Fruit fly (Drosophila melanogaster): ENCODE results near the gene CG3213.

The CG3213 gene

dm6 chr2L:3548879-3549278 is 29.4 kb upstream of the CG3213 start (continued):
- no peak for TF ChIP-seq Lhr (GFP tag; optimal IDR thresholded peaks at IDR 0.05)
- peak; percentile 11 for TF ChIP-seq cad (GFP tag; optimal IDR thresholded peaks at IDR 0.05)
- no peak for TF ChIP-seq CG12659 (GFP tag; optimal IDR thresholded peaks at IDR 0.05)
- TF ChIP-seq fd102C (GFP tag; optimal IDR thresholded peaks at IDR 0.05): peak; percentile 84
- TF ChIP-seq sc (optimal IDR thresholded peaks at IDR 0.05): no peak
- no peak for TF ChIP-seq sc (GFP tag; optimal IDR thresholded peaks at IDR 0.05)
- no peak for TF ChIP-seq CG12104 (GFP tag; optimal IDR thresholded peaks at IDR 0.05)
- peak; percentile 26 for TF ChIP-seq CG15479 (GFP tag; optimal IDR thresholded peaks at IDR 0.05)
- no peak for TF ChIP-seq pan (optimal IDR thresholded peaks at IDR 0.05)
- TF ChIP-seq pan (GFP tag; optimal IDR thresholded peaks at IDR 0.05 in 1 of 2, IDR thresholded peaks at IDR 0.05 in 1 of 2): no peak
- 0 out of 2 replicates have a peak, but pooled peaks have one; percentile 15 for TF ChIP-seq Xrp1 (GFP tag; IDR thresholded peaks at IDR 0.05)
- TF ChIP-seq vnd (GFP tag; IDR thresholded peaks at IDR 0.05; ENCODE audit: partially characterized antibody): no peak
- TF ChIP-seq CG30020 (tag; optimal IDR thresholded peaks at IDR 0.05): no peak
- TF ChIP-seq ranshi (GFP tag; IDR thresholded peaks at IDR 0.05): no peak
- TF ChIP-seq Gsc (GFP tag; IDR thresholded peaks at IDR 0.05): no peak
- no peak for TF ChIP-seq usp (GFP tag; optimal IDR thresholded peaks at IDR 0.05)
- no peak for TF ChIP-seq bsh (GFP tag; optimal IDR thresholded peaks at IDR 0.05)
- TF ChIP-seq unpg (GFP tag; optimal IDR thresholded peaks at IDR 0.05): no peak
- TF ChIP-seq Dek (tag; optimal IDR thresholded peaks at IDR 0.05): no peak
- TF ChIP-seq nmo (GFP tag; optimal IDR thresholded peaks at IDR 0.05): no peak
- TF ChIP-seq dmrt11E (tag; optimal IDR thresholded peaks at IDR 0.05): peak; percentile 30
- TF ChIP-seq jing (GFP tag; optimal IDR thresholded peaks at IDR 0.05): no peak
- no peak for TF ChIP-seq CG12769 (tag; optimal IDR thresholded peaks at IDR 0.05)
- TF ChIP-seq TFAM (GFP tag; optimal IDR thresholded peaks at IDR 0.05): no peak
- TF ChIP-seq CG6765 (GFP tag; optimal IDR thresholded peaks at IDR 0.05): no peak
- TF ChIP-seq abd-A (tag; optimal IDR thresholded peaks at IDR 0.05): no peak
- no peak for TF ChIP-seq CG17361 (GFP tag; IDR thresholded peaks at IDR 0.05)
- TF ChIP-seq tll (GFP tag; optimal IDR thresholded peaks at IDR 0.05): peak in 1 of 2 experiments; percentile 80
- no peak for TF ChIP-seq Bteb2 (GFP tag; optimal IDR thresholded peaks at IDR 0.05)
- peak; percentile 54 for TF ChIP-seq CG6813 (GFP tag; optimal IDR thresholded peaks at IDR 0.05)
- no peak for TF ChIP-seq Myb (GFP tag; optimal IDR thresholded peaks at IDR 0.05)
- TF ChIP-seq bbx (GFP tag; IDR thresholded peaks at IDR 0.05; ENCODE audit: partially characterized antibody): no peak
- no peak for TF ChIP-seq emc (GFP tag; optimal IDR thresholded peaks at IDR 0.05)
- TF ChIP-seq Pdp1 (GFP tag; optimal IDR thresholded peaks at IDR 0.05): peak in 1 of 2 experiments; percentile 1
- TF ChIP-seq CG14965 (GFP tag; optimal IDR thresholded peaks at IDR 0.05; ENCODE audit: borderline replicate concordance): no peak
- TF ChIP-seq CG6791 (GFP tag; IDR thresholded peaks at IDR 0.05; ENCODE audit: partially characterized antibody): no peak
- TF ChIP-seq CG3065 (GFP tag; optimal IDR thresholded peaks at IDR 0.05): no peak
- TF ChIP-seq NK7.1 (GFP tag; optimal IDR thresholded peaks at IDR 0.05): no peak
- no peak for TF ChIP-seq stc (GFP tag; IDR thresholded peaks at IDR 0.05)
- no peak for TF ChIP-seq CG17612 (GFP tag; IDR thresholded peaks at IDR 0.05)
- TF ChIP-seq CG18619 (GFP tag; optimal IDR thresholded peaks at IDR 0.05): no peak
- TF ChIP-seq gcm (GFP tag; optimal IDR thresholded peaks at IDR 0.05): no peak
- no peak for TF ChIP-seq Hr3 (GFP tag; optimal IDR thresholded peaks at IDR 0.05)
- peak; percentile 79 for TF ChIP-seq ac (GFP tag; optimal IDR thresholded peaks at IDR 0.05)
- no peak for TF ChIP-seq CG17385 (GFP tag; optimal IDR thresholded peaks at IDR 0.05)
- no peak for TF ChIP-seq Awh (GFP tag; IDR thresholded peaks at IDR 0.05)
- TF ChIP-seq chm (GFP tag; IDR thresholded peaks at IDR 0.05): no peak
- peak; percentile 16 for TF ChIP-seq CG2202 (tag; optimal IDR thresholded peaks at IDR 0.05)
- no peak for TF ChIP-seq Mrtf (GFP tag; IDR thresholded peaks at IDR 0.05)
- TF ChIP-seq Med (GFP tag): peak; percentile 39
- no peak for TF ChIP-seq Fer3 (tag; optimal IDR thresholded peaks at IDR 0.05)

Measured in whole organism, embryonic.